Worm (Caenorhabditis elegans): ENCODE data around the gene F29F11.20.
A peak's percentile ranks its signal among the peaks of the same experiment; 100 is the strongest.

Gene F29F11.20

ce11 chrV:10679080-10679479, 8.6 kb upstream of the F29F11.20 start:
- TF ChIP-seq lsy-2 (tag; optimal IDR thresholded peaks at IDR 0.05) (peak in 1 of 2 experiments; percentile 8), dmd-6 (GFP tag; IDR thresholded peaks at IDR 0.05) (no peak), dve-1 (tag; optimal IDR thresholded peaks at IDR 0.05; ENCODE audit: insufficient read depth) (no peak), F26F4.8 (GFP tag; conservative IDR thresholded peaks at IDR 0.05) (no peak), Y105C5A.15 (GFP tag; IDR thresholded peaks at IDR 0.05) (no peak)

- no peak for TF ChIP-seq T26A8.4 (GFP tag; IDR thresholded peaks at IDR 0.05)
- TF ChIP-seq aha-1 (tag), result peak; percentile 65
- peak in 1 of 2 experiments; percentile 77 for TF ChIP-seq lsy-2 (tag; optimal IDR thresholded peaks at IDR 0.05)
- TF ChIP-seq dmd-6 (GFP tag; IDR thresholded peaks at IDR 0.05), result no peak
- TF ChIP-seq nhr-111 (GFP tag; optimal IDR thresholded peaks at IDR 0.05), result no peak
- TF ChIP-seq nhr-77 (tag; optimal IDR thresholded peaks at IDR 0.05), result no peak
- TF ChIP-seq fkh-10 (GFP tag; optimal IDR thresholded peaks at IDR 0.05), result peak; percentile 43
- TF ChIP-seq mes-2 (tag; optimal IDR thresholded peaks at IDR 0.05; ENCODE audit: poor library complexity, severe bottlenecking), result peak; percentile 24
- TF ChIP-seq snpc-1.2 (GFP tag; IDR thresholded peaks at IDR 0.05), result no peak
- TF ChIP-seq F49E8.2 (tag; optimal IDR thresholded peaks at IDR 0.05; ENCODE audit: borderline replicate concordance), result no peak
- no peak for TF ChIP-seq F26F4.8 (GFP tag; conservative IDR thresholded peaks at IDR 0.05)
- no peak for TF ChIP-seq unc-39 (tag; optimal IDR thresholded peaks at IDR 0.05)
Observed at ce11 chrV:10679990-10680602, 7.6 kb upstream of the F29F11.20 start.

ce11 chrV:10681117-10681959, 6.4 kb upstream of the F29F11.20 start:
- TF ChIP-seq zfp-2 (tag; optimal IDR thresholded peaks at IDR 0.05), result no peak
- TF ChIP-seq dmd-9 (GFP tag; IDR thresholded peaks at IDR 0.05), result no peak
- peak; percentile 43 for TF ChIP-seq ceh-28 (tag; optimal IDR thresholded peaks at IDR 0.05)
- TF ChIP-seq daf-8 (GFP tag; IDR thresholded peaks at IDR 0.05), result no peak
- no peak for TF ChIP-seq mes-2 (tag; optimal IDR thresholded peaks at IDR 0.05; ENCODE audit: poor library complexity, severe bottlenecking)
- no peak for TF ChIP-seq daf-12 (tag; optimal IDR thresholded peaks at IDR 0.05)
- TF ChIP-seq nhr-6 (tag; optimal IDR thresholded peaks at IDR 0.05), result no peak
- 0 out of 2 replicates have a peak, but pooled peaks have one; percentile 17 for TF ChIP-seq lim-7 (GFP tag; IDR thresholded peaks at IDR 0.05)
- TF ChIP-seq nhr-48 (tag; optimal IDR thresholded peaks at IDR 0.05), result peak; percentile 77
- no peak for TF ChIP-seq tag-97 (GFP tag; IDR thresholded peaks at IDR 0.05)
- no peak for TF ChIP-seq snpc-4 (tag; optimal IDR thresholded peaks at IDR 0.05)
- no peak for TF ChIP-seq ZK337.2 (GFP tag; IDR thresholded peaks at IDR 0.05)
- no peak for TF ChIP-seq fkh-10 (GFP tag; optimal IDR thresholded peaks at IDR 0.05)
- no peak for TF ChIP-seq zip-2 (tag; optimal IDR thresholded peaks at IDR 0.05)
- TF ChIP-seq spr-1 (tag; optimal IDR thresholded peaks at IDR 0.05), result peak; percentile 56
- TF ChIP-seq hlh-11 (tag; optimal IDR thresholded peaks at IDR 0.05), result peak; percentile 73
- TF ChIP-seq zip-11 (GFP tag; IDR thresholded peaks at IDR 0.05), result no peak
- TF ChIP-seq egl-27 (tag; optimal IDR thresholded peaks at IDR 0.05), result no peak
- TF ChIP-seq lsy-2 (tag; optimal IDR thresholded peaks at IDR 0.05), result peak in 1 of 2 experiments; percentile 6
- peak; percentile 88 for TF ChIP-seq mxl-3 (GFP tag; optimal IDR thresholded peaks at IDR 0.05)
- TF ChIP-seq nhr-102 (tag; optimal IDR thresholded peaks at IDR 0.05), result no peak
- no peak for TF ChIP-seq lin-13 (GFP tag; optimal IDR thresholded peaks at IDR 0.05)
- no peak for TF ChIP-seq ceh-44 (GFP tag; IDR thresholded peaks at IDR 0.05)
- no peak for TF ChIP-seq dmd-8 (GFP tag; IDR thresholded peaks at IDR 0.05)
- no peak for TF ChIP-seq vab-7 (GFP tag; IDR thresholded peaks at IDR 0.05)
- no peak for TF ChIP-seq ceh-32 (tag; optimal IDR thresholded peaks at IDR 0.05; ENCODE audit: poor library complexity)
- TF ChIP-seq unc-130 (GFP tag; optimal IDR thresholded peaks at IDR 0.05), result no peak
- TF ChIP-seq ZK546.5 (tag; optimal IDR thresholded peaks at IDR 0.05), result no peak
- TF ChIP-seq tra-1 (GFP tag; IDR thresholded peaks at IDR 0.05), result no peak
- no peak for TF ChIP-seq Y5F2A.4 (GFP tag; optimal IDR thresholded peaks at IDR 0.05)
- TF ChIP-seq F44E2.7 (GFP tag; IDR thresholded peaks at IDR 0.05), result no peak
- TF ChIP-seq F49E8.2 (tag; optimal IDR thresholded peaks at IDR 0.05; ENCODE audit: borderline replicate concordance), result no peak
- no peak for TF ChIP-seq ceh-20 (GFP tag; IDR thresholded peaks at IDR 0.05)
- 0 out of 2 replicates have a peak, but pooled peaks have one; percentile 8 for TF ChIP-seq ctbp-1 (GFP tag; IDR thresholded peaks at IDR 0.05)
- no peak for TF ChIP-seq lin-39 (tag; optimal IDR thresholded peaks at IDR 0.05)
